Worm (Caenorhabditis elegans) whole organism, L1 larva: ENCODE results near the gene nlp-5.

Experiments
- C04F5.9 ChIP-seq: sonication (generic microtip); optimal IDR thresholded peaks from 2 replicates; lab custom pipeline; 2016; ENCODE audit warnings: missing genetic modification characterization, missing compliant biosample characterization
- F16B12.6 ChIP-seq: fragments of 150-350 bp; optimal IDR thresholded peaks from 2 replicates; lab custom pipeline; 2014; ENCODE audit warnings: missing biosample characterization, missing genetic modification characterization
- aha-1 ChIP-seq: fragments of 150-350 bp; optimal IDR thresholded peaks from 2 replicates; lab custom pipeline; 2014; ENCODE audit warnings: missing biosample characterization, missing genetic modification characterization
- aly-2 ChIP-seq: fragments of 150-350 bp; optimal IDR thresholded peaks from 2 replicates; lab custom pipeline; 2014; ENCODE audit warnings: missing biosample characterization, missing genetic modification characterization
- blmp-1 ChIP-seq: fragments of 150-350 bp; optimal IDR thresholded peaks from 2 replicates; lab custom pipeline; 2014; ENCODE audit warnings: missing biosample characterization, missing genetic modification characterization
- ceh-63 ChIP-seq: fragments of 200-800 bp; sonication (Bioruptor generic); optimal IDR thresholded peaks from 2 replicates; lab custom pipeline; 2018; ENCODE audit warnings: mild to moderate bottlenecking, missing genetic modification characterization, missing compliant biosample characterization
- ceh-8 ChIP-seq: fragments of 200-800 bp; sonication (Bioruptor generic); optimal IDR thresholded peaks from 2 replicates; lab custom pipeline; 2018; ENCODE audit warnings: mild to moderate bottlenecking, missing genetic modification characterization, moderate library complexity, missing compliant biosample characterization
- ceh-82 ChIP-seq, 3 experiments: fragments of 150-350 bp in 1 of 3; sonication (generic microtip) in 2 of 3; optimal IDR thresholded peaks; 2 replicates each; lab custom pipeline; 2014 to 2017; ENCODE audit warnings: missing biosample characterization in 3 of 3, missing genetic modification characterization in 3 of 3
- ceh-90 ChIP-seq: sonication (generic microtip); optimal IDR thresholded peaks from 2 replicates; lab custom pipeline; 2016; ENCODE audit warnings: missing genetic modification characterization, missing compliant biosample characterization
- ces-1 ChIP-seq: fragments of 150-350 bp; optimal IDR thresholded peaks from 2 replicates; lab custom pipeline; 2014; ENCODE audit warnings: missing biosample characterization, missing genetic modification reagents, missing genetic modification characterization
- dpl-1 ChIP-seq, 3 experiments: fragments of 150-350 bp in 2 of 3; sonication (generic microtip) in 1 of 3; optimal IDR thresholded peaks; 2 replicates each; lab custom pipeline; 2014 to 2017; ENCODE audit warnings: missing biosample characterization in 3 of 3, missing genetic modification characterization in 3 of 3, missing genetic modification reagents in 3 of 3
- efl-1 ChIP-seq, 4 experiments: fragments of 150-350 bp; optimal IDR thresholded peaks in 3 of 4; peaks in 1 of 4; 1 replicate in 1 of 4; 2 replicates in 3 of 4; lab custom pipeline; 2014; ENCODE audit warnings: missing biosample characterization in 2 of 4, missing genetic modification characterization in 2 of 4, missing genetic modification reagents in 2 of 4
- elt-2 ChIP-seq: sonication (generic microtip); optimal IDR thresholded peaks from 2 replicates; lab custom pipeline; 2016; ENCODE audit warnings: missing genetic modification characterization, mild to moderate bottlenecking, inconsistent platforms, missing compliant biosample characterization, missing genetic modification reagents
- elt-3 ChIP-seq, 6 experiments: fragments of 150-350 bp in 1 of 6; sonication (generic microtip); optimal IDR thresholded peaks; 2 replicates each; lab custom pipeline; 2017 to 2018; ENCODE audit warnings: missing biosample characterization in 6 of 6, missing genetic modification characterization in 6 of 6, inconsistent platforms in 1 of 6
- ets-5 ChIP-seq: fragments of 200-800 bp; sonication (Bioruptor generic); IDR thresholded peaks from 2 replicates; pipeline ENCODE4 v1.3.6; 2022; ENCODE audit warnings: missing genetic modification characterization, missing compliant biosample characterization
- grh-1 ChIP-seq: fragments of 200-800 bp; sonication (Bioruptor generic); IDR thresholded peaks from 2 replicates; pipeline ENCODE4 v1.3.6; 2022; ENCODE audit warnings: missing genetic modification reagents, missing genetic modification characterization, missing compliant biosample characterization
- jun-1 ChIP-seq: fragments of 150-350 bp; optimal IDR thresholded peaks from 2 replicates; lab custom pipeline; 2014; ENCODE audit warnings: missing biosample characterization, missing genetic modification reagents, missing genetic modification characterization
- lin-14 ChIP-seq: fragments of 200-800 bp; sonication (Bioruptor generic); optimal IDR thresholded peaks from 2 replicates; lab custom pipeline; 2018; ENCODE audit warnings: mild to moderate bottlenecking, missing genetic modification characterization, moderate library complexity, missing compliant biosample characterization
- lin-35 ChIP-seq, 2 experiments: fragments of 150-350 bp; optimal IDR thresholded peaks; 2 replicates each; lab custom pipeline; 2014; ENCODE audit warnings: missing biosample characterization in 2 of 2, missing genetic modification characterization in 2 of 2, missing genetic modification reagents in 2 of 2
- lsy-2 ChIP-seq, 2 experiments: fragments of 150-350 bp; optimal IDR thresholded peaks; 2 replicates each; lab custom pipeline; 2014; ENCODE audit warnings: missing biosample characterization in 2 of 2, missing genetic modification characterization in 2 of 2
- mdl-1 ChIP-seq, 2 experiments: fragments of 150-350 bp; optimal IDR thresholded peaks; 2 replicates each; lab custom pipeline; 2014 to 2017; ENCODE audit warnings: missing biosample characterization in 2 of 2, missing genetic modification characterization in 2 of 2, inconsistent platforms in 1 of 2
- mep-1 ChIP-seq: fragments of 150-350 bp; optimal IDR thresholded peaks from 2 replicates; lab custom pipeline; 2014; ENCODE audit warnings: missing biosample characterization, missing genetic modification characterization
- nhr-20 ChIP-seq: sonication (generic microtip); optimal IDR thresholded peaks from 2 replicates; lab custom pipeline; 2016; ENCODE audit warnings: mild to moderate bottlenecking, missing genetic modification characterization, missing compliant biosample characterization
- nhr-237 ChIP-seq: fragments of 150-350 bp; optimal IDR thresholded peaks from 2 replicates; lab custom pipeline; 2014; ENCODE audit warnings: missing biosample characterization, missing genetic modification characterization
- nhr-47 ChIP-seq: sonication (generic microtip); optimal IDR thresholded peaks from 2 replicates; lab custom pipeline; 2016; ENCODE audit warnings: mild to moderate bottlenecking, missing genetic modification characterization, moderate library complexity, missing compliant biosample characterization
- nhr-71 ChIP-seq: sonication (generic microtip); optimal IDR thresholded peaks from 2 replicates; lab custom pipeline; 2016; ENCODE audit warnings: mild to moderate bottlenecking, missing genetic modification characterization, moderate library complexity, missing compliant biosample characterization
- nhr-76 ChIP-seq: sonication (generic microtip); optimal IDR thresholded peaks from 2 replicates; lab custom pipeline; 2017; ENCODE audit warnings: missing biosample characterization, missing genetic modification characterization
- nhr-84 ChIP-seq: sonication (generic microtip); optimal IDR thresholded peaks from 2 replicates; lab custom pipeline; 2017; ENCODE audit warnings: missing biosample characterization, missing genetic modification characterization
- nhr-85 ChIP-seq: sonication (generic microtip); peaks from one replicate; lab custom pipeline; 2016; ENCODE audit warnings: missing genetic modification characterization, inconsistent platforms, missing compliant biosample characterization
- nhr-90 ChIP-seq: sonication (generic microtip); optimal IDR thresholded peaks from 2 replicates; lab custom pipeline; 2016; ENCODE audit warnings: mild to moderate bottlenecking, missing genetic modification characterization, missing compliant biosample characterization; ENCODE audit not compliant: poor library complexity
- pqm-1 ChIP-seq: sonication (generic microtip); optimal IDR thresholded peaks from 3 replicates; lab custom pipeline; 2017; ENCODE audit warnings: missing biosample characterization, missing genetic modification characterization
- rnt-1 ChIP-seq: sonication (generic microtip); optimal IDR thresholded peaks from 2 replicates; lab custom pipeline; 2016; ENCODE audit warnings: mild to moderate bottlenecking, missing genetic modification characterization, moderate library complexity, missing compliant biosample characterization
- snpc-4 ChIP-seq: fragments of 150-350 bp; optimal IDR thresholded peaks from 2 replicates; lab custom pipeline; 2014; ENCODE audit warnings: missing biosample characterization, missing genetic modification characterization
- snu-23 ChIP-seq: sonication (generic microtip); optimal IDR thresholded peaks from 2 replicates; lab custom pipeline; 2016; ENCODE audit warnings: missing genetic modification characterization, missing compliant biosample characterization
- sptf-1 ChIP-seq: fragments of 150-350 bp; optimal IDR thresholded peaks from 2 replicates; lab custom pipeline; 2014; ENCODE audit warnings: missing biosample characterization, missing genetic modification characterization
- tbx-2 ChIP-seq: sonication (generic microtip); optimal IDR thresholded peaks from 2 replicates; lab custom pipeline; 2016; ENCODE audit warnings: missing genetic modification characterization, missing compliant biosample characterization
- unc-62 ChIP-seq: fragments of 150-350 bp; optimal IDR thresholded peaks from 2 replicates; lab custom pipeline; 2014; ENCODE audit warnings: missing biosample characterization, missing genetic modification reagents, missing genetic modification characterization
- zag-1 ChIP-seq: fragments of 150-350 bp; optimal IDR thresholded peaks from 2 replicates; lab custom pipeline; 2014; ENCODE audit warnings: missing biosample characterization, missing genetic modification characterization
- ztf-4 ChIP-seq: fragments of 150-350 bp; optimal IDR thresholded peaks from 2 replicates; lab custom pipeline; 2014; ENCODE audit warnings: missing biosample characterization, missing genetic modification characterization

nlp-5 gene

ce11 chrII:8223945-8224344 is 14.3 kb upstream of the nlp-5 start:
- TF ChIP-seq ceh-63: no peak
- TF ChIP-seq ces-1 (GFP tag; lab: Kevin White, UChicago): no peak
- TF ChIP-seq elt-3 (tag; optimal IDR thresholded peaks at IDR 0.05; lab: Kevin White, UChicago): peak in 1 of 6 experiments; percentile 14
- TF ChIP-seq nhr-76 (tag; lab: Kevin White, UChicago): no peak
- TF ChIP-seq ceh-8 (GFP tag; lab: Kevin White, UChicago): peak; percentile 31
- TF ChIP-seq ceh-90 (tag; lab: Kevin White, UChicago): no peak
- peak; percentile 78 for TF ChIP-seq blmp-1 (tag; lab: Kevin White, UChicago)
- no peak for TF ChIP-seq unc-62 (GFP tag; lab: Kevin White, UChicago)
- TF ChIP-seq tbx-2: no peak
- no peak for TF ChIP-seq dpl-1 (GFP tag; optimal IDR thresholded peaks at IDR 0.05; lab: Kevin White, UChicago)
- TF ChIP-seq ets-5: no peak

ce11 chrII:8224623-8225022 is 13.6 kb upstream of the nlp-5 start:
- TF ChIP-seq snpc-4 (no peak), elt-3 (tag; optimal IDR thresholded peaks at IDR 0.05; lab: Kevin White, UChicago) (peak in 1 of 6 experiments; percentile 4), nhr-85 (tag; lab: Kevin White, UChicago) (peak; percentile 6), elt-2 (tag; lab: Kevin White, UChicago) (no peak), aly-2 (tag; lab: Kevin White, UChicago) (no peak), ets-5 (no peak), nhr-76 (tag; lab: Kevin White, UChicago) (no peak), sptf-1 (tag; lab: Kevin White, UChicago) (no peak), ztf-4 (no peak), lin-14 (GFP tag; lab: Kevin White, UChicago) (peak; percentile 23), blmp-1 (tag; lab: Kevin White, UChicago) (peak; percentile 85)

- TF ChIP-seq efl-1 (optimal IDR thresholded peaks at IDR 0.05; lab: Kevin White, UChicago): no peak
- TF ChIP-seq efl-1 (GFP tag; optimal IDR thresholded peaks at IDR 0.05 in 1 of 2; lab: Kevin White, UChicago): no peak
- peak; percentile 29 for TF ChIP-seq nhr-20 (tag; lab: Kevin White, UChicago)
- TF ChIP-seq nhr-84: no peak
- peak in 1 of 2 experiments; percentile 24 for TF ChIP-seq lsy-2 (tag; optimal IDR thresholded peaks at IDR 0.05; lab: Kevin White, UChicago)
- TF ChIP-seq zag-1 (tag; lab: Kevin White, UChicago): no peak
- peak; percentile 72 for TF ChIP-seq nhr-85 (tag; lab: Kevin White, UChicago)
Measured at ce11 chrII:8225347-8225746, 12.9 kb upstream of the nlp-5 start.

DNA sequence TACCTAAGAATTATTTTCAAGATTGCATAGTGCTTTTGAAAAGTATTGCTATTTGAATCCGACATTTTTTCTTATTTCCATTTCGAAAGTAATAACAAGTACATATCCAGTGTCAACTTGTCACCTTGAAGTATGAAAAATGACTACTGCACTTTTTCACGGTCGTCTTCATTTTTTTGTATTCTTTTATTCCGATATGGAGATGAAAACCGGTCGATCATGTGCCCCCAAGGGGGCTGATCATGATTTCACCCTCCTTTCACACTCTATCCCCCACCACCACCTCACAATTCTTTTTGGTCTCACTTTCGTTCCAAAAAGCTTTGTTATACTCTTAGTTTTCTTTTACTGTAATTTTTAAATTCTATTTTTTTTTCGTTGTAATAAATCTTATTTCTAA is 12.3 kb upstream of the nlp-5 start:
- TF ChIP-seq nhr-20 (tag; lab: Kevin White, UChicago): peak; percentile 16
- TF ChIP-seq jun-1 (tag; lab: Kevin White, UChicago): no peak
- TF ChIP-seq blmp-1 (tag; lab: Kevin White, UChicago): peak; percentile 89
- 0 out of 2 replicates have a peak, but pooled peaks have one; percentile 16 for TF ChIP-seq grh-1 (GFP tag; lab: Robert Waterston, UW)
- TF ChIP-seq rnt-1 (tag; lab: Kevin White, UChicago): no peak
- peak; percentile 24 for TF ChIP-seq lin-14 (GFP tag; lab: Kevin White, UChicago)
- peak; percentile 76 for TF ChIP-seq nhr-85 (tag; lab: Kevin White, UChicago)
- no peak for TF ChIP-seq snpc-4
- peak; percentile 6 for TF ChIP-seq snu-23 (GFP tag; lab: Kevin White, UChicago)
- TF ChIP-seq lin-35 (GFP tag; optimal IDR thresholded peaks at IDR 0.05; lab: Kevin White, UChicago): peak in 1 of 2 experiments; percentile 24
- TF ChIP-seq aha-1 (tag; lab: Kevin White, UChicago): no peak

- TF ChIP-seq nhr-47: no peak
- TF ChIP-seq nhr-71 (tag; lab: Kevin White, UChicago): peak; percentile 42
- peak in 1 of 2 experiments; percentile 16 for TF ChIP-seq lin-35 (GFP tag; optimal IDR thresholded peaks at IDR 0.05; lab: Kevin White, UChicago)
- TF ChIP-seq nhr-90 (tag; lab: Kevin White, UChicago): peak; percentile 23
- peak in 1 of 2 experiments; percentile 1 for TF ChIP-seq efl-1 (optimal IDR thresholded peaks at IDR 0.05; lab: Kevin White, UChicago)
- no peak for TF ChIP-seq efl-1 (GFP tag; optimal IDR thresholded peaks at IDR 0.05 in 1 of 2; lab: Kevin White, UChicago)
- TF ChIP-seq tbx-2: no peak
- TF ChIP-seq ceh-82 (tag; optimal IDR thresholded peaks at IDR 0.05; lab: Kevin White, UChicago): no peak
- TF ChIP-seq nhr-20 (tag; lab: Kevin White, UChicago): peak; percentile 47
- TF ChIP-seq lsy-2 (tag; optimal IDR thresholded peaks at IDR 0.05; lab: Kevin White, UChicago): peak in 1 of 2 experiments; percentile 41
- TF ChIP-seq blmp-1 (tag; lab: Kevin White, UChicago): peak; percentile 23
- TF ChIP-seq C04F5.9 (tag; lab: Kevin White, UChicago): no peak
- TF ChIP-seq rnt-1 (tag; lab: Kevin White, UChicago): no peak
- no peak for TF ChIP-seq nhr-85 (tag; lab: Kevin White, UChicago)
- peak; percentile 9 for TF ChIP-seq snu-23 (GFP tag; lab: Kevin White, UChicago)
- TF ChIP-seq pqm-1 (tag; lab: Kevin White, UChicago): peak; percentile 10
- peak; percentile 40 for TF ChIP-seq mep-1
- no peak for TF ChIP-seq F16B12.6 (tag; lab: Kevin White, UChicago)
- peak in 1 of 2 experiments; percentile 29 for TF ChIP-seq mdl-1 (tag; optimal IDR thresholded peaks at IDR 0.05; lab: Kevin White, UChicago)
- TF ChIP-seq nhr-237 (tag; lab: Kevin White, UChicago): no peak
- peak; percentile 93 for TF ChIP-seq elt-2 (tag; lab: Kevin White, UChicago)
- no peak for TF ChIP-seq snpc-4
Measured at ce11 chrII:8226475-8226874, 11.8 kb upstream of the nlp-5 start.
